Fruit fly (Drosophila melanogaster): ENCODE results near the gene CG9331.

Gene CG9331

dm6 chr2L:20796758-20797514 is 25.7 kb upstream of the CG9331 start, which contains the start of gene vari (continued):
- no peak for TF ChIP-seq CG16813 (GFP tag; IDR thresholded peaks at IDR 0.05; ENCODE audit: partially characterized antibody)
- TF ChIP-seq CG12659 (GFP tag; optimal IDR thresholded peaks at IDR 0.05), result no peak
- no peak for TF ChIP-seq Optix (GFP tag; IDR thresholded peaks at IDR 0.05)
- TF ChIP-seq slbo (GFP tag; IDR thresholded peaks at IDR 0.05), result no peak
- peak; percentile 80 for TF ChIP-seq Sry-β (GFP tag; optimal IDR thresholded peaks at IDR 0.05)
- TF ChIP-seq CG10543 (GFP tag; optimal IDR thresholded peaks at IDR 0.05), result no peak
- TF ChIP-seq CG31365 (tag; optimal IDR thresholded peaks at IDR 0.05), result peak; percentile 5
- peak; percentile 87; the same call in 3 of the 4 replicates for TF ChIP-seq chinmo (GFP tag; IDR thresholded peaks at IDR 0.05; ENCODE audit: partially characterized antibody)
- peak; percentile 7 for TF ChIP-seq CG9817 (tag; optimal IDR thresholded peaks at IDR 0.05)
- no peak for TF ChIP-seq CG31441 (GFP tag; IDR thresholded peaks at IDR 0.05)
- no peak for TF ChIP-seq CG18011 (GFP tag; optimal IDR thresholded peaks at IDR 0.05)
- no peak for TF ChIP-seq D19A (tag; optimal IDR thresholded peaks at IDR 0.05)
- TF ChIP-seq Lim3 (GFP tag; IDR thresholded peaks at IDR 0.05), result no peak
- TF ChIP-seq disco-r (GFP tag; optimal IDR thresholded peaks at IDR 0.05), result no peak
- TF ChIP-seq Meics (GFP tag; optimal IDR thresholded peaks at IDR 0.05), result no peak
- no peak for TF ChIP-seq Sox100B (GFP tag; optimal IDR thresholded peaks at IDR 0.05)
- no peak for TF ChIP-seq CG33557 (GFP tag; optimal IDR thresholded peaks at IDR 0.05)
- TF ChIP-seq her (GFP tag; optimal IDR thresholded peaks at IDR 0.05), result peak; percentile 42
- TF ChIP-seq Dip3 (GFP tag; optimal IDR thresholded peaks at IDR 0.05), result no peak
- TF ChIP-seq bsh (GFP tag; optimal IDR thresholded peaks at IDR 0.05), result no peak
- peak; percentile 45 for TF ChIP-seq Abd-B (GFP tag; optimal IDR thresholded peaks at IDR 0.05)
- no peak for TF ChIP-seq CG18619 (GFP tag; optimal IDR thresholded peaks at IDR 0.05)
- no peak for TF ChIP-seq fd64A (GFP tag; optimal IDR thresholded peaks at IDR 0.05)
- no peak; the same call in 2 of the 3 replicates for TF ChIP-seq CG34422 (GFP tag; IDR thresholded peaks at IDR 0.05)
- no peak for TF ChIP-seq CG1602 (GFP tag; optimal IDR thresholded peaks at IDR 0.05)
- TF ChIP-seq lov (optimal IDR thresholded peaks at IDR 0.05), result no peak
- no peak for TF ChIP-seq lov (GFP tag; IDR thresholded peaks at IDR 0.05)
- peak; percentile 55 for TF ChIP-seq B-H2 (GFP tag; optimal IDR thresholded peaks at IDR 0.05)
- TF ChIP-seq CG18599 (GFP tag; optimal IDR thresholded peaks at IDR 0.05), result peak; percentile 7
- no peak for TF ChIP-seq CG6689 (GFP tag; IDR thresholded peaks at IDR 0.05)
- TF ChIP-seq salm (tag; optimal IDR thresholded peaks at IDR 0.05), result no peak
- TF ChIP-seq Dad (GFP tag; optimal IDR thresholded peaks at IDR 0.05), result no peak
- no peak for TF ChIP-seq zen (tag; optimal IDR thresholded peaks at IDR 0.05)
- no peak for TF ChIP-seq twi (tag; optimal IDR thresholded peaks at IDR 0.05)
- no peak for TF ChIP-seq CG8924 (tag; optimal IDR thresholded peaks at IDR 0.05)
- no peak for TF ChIP-seq CG10274 (GFP tag; optimal IDR thresholded peaks at IDR 0.05)
- no peak for TF ChIP-seq CG14441 (GFP tag; IDR thresholded peaks at IDR 0.05)
- TF ChIP-seq pan (optimal IDR thresholded peaks at IDR 0.05), result no peak
- TF ChIP-seq pan (GFP tag; optimal IDR thresholded peaks at IDR 0.05 in 1 of 2, IDR thresholded peaks at IDR 0.05 in 1 of 2), result peak in 1 of 2 experiments; percentile 18
- no peak for TF ChIP-seq CG42726 (GFP tag; IDR thresholded peaks at IDR 0.05; ENCODE audit: partially characterized antibody)
- TF ChIP-seq Gug (GFP tag; IDR thresholded peaks at IDR 0.05), result no peak
- no peak for TF ChIP-seq CG11085 (GFP tag; IDR thresholded peaks at IDR 0.05)
- no peak for TF ChIP-seq grau (tag; optimal IDR thresholded peaks at IDR 0.05)
- no peak for TF ChIP-seq CG31224 (GFP tag; IDR thresholded peaks at IDR 0.05)
- no peak for TF ChIP-seq CG12236 (GFP tag; optimal IDR thresholded peaks at IDR 0.05)
- no peak for TF ChIP-seq CG32772 (GFP tag; IDR thresholded peaks at IDR 0.05)
- no peak for TF ChIP-seq CG1024 (GFP tag; IDR thresholded peaks at IDR 0.05)
- no peak for TF ChIP-seq dpn (GFP tag; optimal IDR thresholded peaks at IDR 0.05)
- TF ChIP-seq CG1832 (GFP tag; optimal IDR thresholded peaks at IDR 0.05), result no peak
- no peak for TF ChIP-seq CG10147 (GFP tag; optimal IDR thresholded peaks at IDR 0.05)

Data from whole organism, embryonic.